Worm (Caenorhabditis elegans) whole organism, early embryonic: ENCODE data around the gene appg-1.

Experiments
- B0310.2 ChIP-seq: sonication (generic microtip); optimal IDR thresholded peaks from 2 replicates; lab custom pipeline; 2016; ENCODE audit warnings: mild to moderate bottlenecking, missing genetic modification characterization, missing compliant biosample characterization
- F13C5.2 ChIP-seq: sonication (generic microtip); optimal IDR thresholded peaks from 2 replicates; lab custom pipeline; 2017; ENCODE audit warnings: mild to moderate bottlenecking, missing genetic modification characterization, inconsistent platforms, missing compliant biosample characterization
- aly-1 ChIP-seq: sonication (generic microtip); optimal IDR thresholded peaks from 2 replicates; lab custom pipeline; 2016; ENCODE audit warnings: missing genetic modification characterization, missing compliant biosample characterization
- ama-1 ChIP-seq: fragments of 150-350 bp; optimal IDR thresholded peaks from 2 replicates; lab custom pipeline; 2014
- ceh-13 ChIP-seq: fragments of 200-800 bp; sonication (Bioruptor generic); optimal IDR thresholded peaks from 2 replicates; lab custom pipeline; 2018; ENCODE audit warnings: mild to moderate bottlenecking, missing genetic modification characterization, missing compliant biosample characterization
- ceh-36 ChIP-seq: sonication (generic microtip); optimal IDR thresholded peaks from 2 replicates; lab custom pipeline; 2016; ENCODE audit warnings: missing genetic modification characterization, inconsistent platforms, missing compliant biosample characterization
- ets-7 ChIP-seq: sonication (generic microtip); optimal IDR thresholded peaks from 2 replicates; lab custom pipeline; 2016; ENCODE audit warnings: missing genotype, missing genetic modification characterization, missing compliant biosample characterization
- flt-1 ChIP-seq: fragments of 200-800 bp; sonication (Bioruptor generic); IDR thresholded peaks from 2 replicates; pipeline ENCODE4 v1.3.6; 2022; ENCODE audit warnings: missing genetic modification characterization, missing compliant biosample characterization
- hmbx-1 ChIP-seq: sonication (generic microtip); optimal IDR thresholded peaks from 2 replicates; lab custom pipeline; 2016; ENCODE audit warnings: mild to moderate bottlenecking, missing genetic modification characterization, missing compliant biosample characterization
- hmg-4 ChIP-seq: fragments of 200-800 bp; sonication (Bioruptor generic); optimal IDR thresholded peaks from 2 replicates; lab custom pipeline; 2018; ENCODE audit warnings: mild to moderate bottlenecking, missing genetic modification characterization, missing compliant biosample characterization
- hnd-1 ChIP-seq: sonication (generic microtip); optimal IDR thresholded peaks from 2 replicates; lab custom pipeline; 2016; ENCODE audit warnings: missing genetic modification characterization, missing compliant biosample characterization
- pes-1 ChIP-seq: fragments of 200-800 bp; sonication (Bioruptor generic); IDR thresholded peaks from 2 replicates; pipeline ENCODE4 v1.3.6; 2022; ENCODE audit warnings: missing genetic modification reagents, missing genetic modification characterization, missing compliant biosample characterization
- scrt-1 ChIP-seq: fragments of 200-800 bp; sonication (Bioruptor generic); IDR thresholded peaks from 2 replicates; pipeline ENCODE4 v1.3.6; 2022; ENCODE audit warnings: missing genetic modification characterization, missing compliant biosample characterization
- sea-1 ChIP-seq: fragments of 200-800 bp; sonication (Bioruptor generic); conservative IDR thresholded peaks from 2 replicates; pipeline ENCODE4 v1.3.6; 2022; ENCODE audit warnings: missing genetic modification characterization, missing compliant biosample characterization
- tbx-11 ChIP-seq: fragments of 200-800 bp; sonication (Bioruptor generic); IDR thresholded peaks from 2 replicates; pipeline ENCODE4 v1.3.6; 2022; ENCODE audit warnings: missing genetic modification characterization, missing compliant biosample characterization
- tbx-37 ChIP-seq: fragments of 200-800 bp; sonication (Bioruptor generic); conservative IDR thresholded peaks from 2 replicates; pipeline ENCODE4 v1.3.6; 2022; ENCODE audit warnings: missing genetic modification reagents, missing genetic modification characterization, missing compliant biosample characterization
- tra-4 ChIP-seq: sonication (generic microtip); optimal IDR thresholded peaks from 2 replicates; lab custom pipeline; 2017; ENCODE audit warnings: missing genetic modification characterization, missing compliant biosample characterization

appg-1 gene

ce11 chrII:10350487-10350886, 24.6 kb downstream of the appg-1 start, which contains the start of gene C07E3.9:
C07E3.9 (plus strand) TSS chrII:10350756.
- no peak for TF ChIP-seq tra-4 (tag; lab: Kevin White, UChicago)
- no peak for TF ChIP-seq ama-1 (lab: Kevin White, UChicago)
- TF ChIP-seq aly-1 (tag; lab: Kevin White, UChicago) = no peak
- TF ChIP-seq flt-1 = no peak
- TF ChIP-seq ceh-13 (GFP tag; lab: Kevin White, UChicago) = no peak
- no peak for TF ChIP-seq ets-7 (tag; lab: Kevin White, UChicago)
- TF ChIP-seq B0310.2 (tag; lab: Kevin White, UChicago) = no peak
- no peak for TF ChIP-seq F13C5.2 (tag; lab: Kevin White, UChicago)
- no peak for TF ChIP-seq tbx-37 (GFP tag; lab: Robert Waterston, UW)
- no peak for TF ChIP-seq tbx-11 (GFP tag; lab: Robert Waterston, UW)
- TF ChIP-seq hmbx-1 = no peak
- no peak for TF ChIP-seq hnd-1 (tag; lab: Kevin White, UChicago)
- TF ChIP-seq sea-1 (GFP tag; lab: Robert Waterston, UW) = no peak
- TF ChIP-seq pes-1 (GFP tag; lab: Robert Waterston, UW) = no peak
- no peak for TF ChIP-seq scrt-1 (GFP tag; lab: Robert Waterston, UW)
- TF ChIP-seq hmg-4 = no peak
- no peak for TF ChIP-seq ceh-36 (tag; lab: Kevin White, UChicago)

ce11 chrII:10351963-10352362, 26.1 kb downstream of the appg-1 start, which contains the start of gene C07E3.8:
C07E3.8 (plus strand) TSS chrII:10352263.
- TF ChIP-seq ceh-36 (tag; lab: Kevin White, UChicago) (no peak), flt-1 (no peak), ets-7 (tag; lab: Kevin White, UChicago) (no peak), scrt-1 (GFP tag; lab: Robert Waterston, UW) (no peak), hnd-1 (tag; lab: Kevin White, UChicago) (no peak), tbx-11 (GFP tag; lab: Robert Waterston, UW) (no peak)

ce11 chrII:10357468-10358007, 31.7 kb downstream of the appg-1 start, which contains the start of gene C07E3.3:
C07E3.3 (minus strand) TSS chrII:10357518.
- TF ChIP-seq hnd-1 (tag; lab: Kevin White, UChicago) (no peak), scrt-1 (GFP tag; lab: Robert Waterston, UW) (no peak), B0310.2 (tag; lab: Kevin White, UChicago) (no peak), aly-1 (tag; lab: Kevin White, UChicago) (no peak), flt-1 (no peak), sea-1 (GFP tag; lab: Robert Waterston, UW) (no peak), tbx-37 (GFP tag; lab: Robert Waterston, UW) (no peak), hmg-4 (no peak), ets-7 (tag; lab: Kevin White, UChicago) (no peak), tbx-11 (GFP tag; lab: Robert Waterston, UW) (no peak), ceh-13 (GFP tag; lab: Kevin White, UChicago) (no peak), ama-1 (lab: Kevin White, UChicago) (no peak), tra-4 (tag; lab: Kevin White, UChicago) (no peak), hmbx-1 (no peak), F13C5.2 (tag; lab: Kevin White, UChicago) (no peak)

- TF ChIP-seq B0310.2 (tag; lab: Kevin White, UChicago) (no peak), tbx-37 (GFP tag; lab: Robert Waterston, UW) (no peak), ama-1 (lab: Kevin White, UChicago) (no peak), F13C5.2 (tag; lab: Kevin White, UChicago) (no peak)
Measured at ce11 chrII:10360487-10360886, 34.6 kb downstream of the appg-1 start, which contains the start of gene C07E3.4. C07E3.4 (plus strand) TSS chrII:10360787.

ce11 chrII:10367202-10367601, 41.4 kb downstream of the appg-1 start, which contains the start of gene ceh-57:
ceh-57 (minus strand) TSS chrII:10367296.
- no peak for TF ChIP-seq sea-1 (GFP tag; lab: Robert Waterston, UW)
- TF ChIP-seq ets-7 (tag; lab: Kevin White, UChicago) = no peak
- TF ChIP-seq F13C5.2 (tag; lab: Kevin White, UChicago) = no peak
- TF ChIP-seq hmg-4 = no peak
- TF ChIP-seq ama-1 (lab: Kevin White, UChicago) = peak; percentile 65
- no peak for TF ChIP-seq pes-1 (GFP tag; lab: Robert Waterston, UW)
- no peak for TF ChIP-seq scrt-1 (GFP tag; lab: Robert Waterston, UW)
- TF ChIP-seq tra-4 (tag; lab: Kevin White, UChicago) = no peak
- no peak for TF ChIP-seq hmbx-1

ce11 chrII:10369547-10370028, 43.7 kb downstream of the appg-1 start, which contains the start of gene ceh-58:
ceh-58 (minus strand) TSS chrII:10369597.
- TF ChIP-seq F13C5.2 (tag; lab: Kevin White, UChicago) (no peak), ceh-36 (tag; lab: Kevin White, UChicago) (no peak), sea-1 (GFP tag; lab: Robert Waterston, UW) (no peak)

- TF ChIP-seq tbx-11 (GFP tag; lab: Robert Waterston, UW) (no peak), pes-1 (GFP tag; lab: Robert Waterston, UW) (no peak), hnd-1 (tag; lab: Kevin White, UChicago) (no peak), hmg-4 (peak; percentile 72), F13C5.2 (tag; lab: Kevin White, UChicago) (peak; percentile 33)
Measured at ce11 chrII:10370826-10371225, 45.0 kb downstream of the appg-1 start.

ce11 chrII:10373016-10373415, 47.2 kb downstream of the appg-1 start:
- TF ChIP-seq tbx-37 (GFP tag; lab: Robert Waterston, UW) = no peak
- no peak for TF ChIP-seq ceh-13 (GFP tag; lab: Kevin White, UChicago)
